Fruit fly (Drosophila melanogaster) whole organism, pupa: Measurements from ENCODE around the gene CG9663.
A peak's percentile ranks its signal among the peaks of the same experiment; 100 is the strongest.

Experiments used
- CG10348 ChIP-seq: fragments of 200-800 bp; sonication (Bioruptor generic); IDR thresholded peaks from 2 replicates; pipeline ENCODE4 v1.3.6; 2022; ENCODE audit warnings: missing biosample characterization, missing genetic modification characterization
- CG12605 ChIP-seq: fragments of 200-800 bp; sonication (Bioruptor generic); IDR thresholded peaks from 2 replicates; pipeline ENCODE4 v1.3.6; 2022; ENCODE audit warnings: missing biosample characterization, missing genetic modification characterization
- CG13204 ChIP-seq: fragments of 200-800 bp; sonication (Bioruptor generic); optimal IDR thresholded peaks from 2 replicates; lab custom pipeline; 2018; ENCODE audit warnings: missing biosample characterization, mild to moderate bottlenecking, missing genetic modification characterization, moderate library complexity
- CG14655 ChIP-seq: fragments of 200-800 bp; sonication (Bioruptor generic); optimal IDR thresholded peaks from 3 replicates; lab custom pipeline; 2017; ENCODE audit warnings: mild to moderate bottlenecking, missing biosample characterization, missing genetic modification reagents, missing genetic modification characterization
- CG15710 ChIP-seq: fragments of 200-800 bp; sonication (Bioruptor generic); optimal IDR thresholded peaks from 2 replicates; lab custom pipeline; 2018; ENCODE audit warnings: missing biosample characterization, mild to moderate bottlenecking, missing genetic modification characterization, moderate library complexity
- CG17806 ChIP-seq: fragments of 200-800 bp; sonication (Bioruptor generic); optimal IDR thresholded peaks from 2 replicates; lab custom pipeline; 2018; ENCODE audit warnings: missing biosample characterization, mild to moderate bottlenecking, missing genetic modification characterization, moderate library complexity
- CG32121 ChIP-seq: fragments of 200-800 bp; sonication (Bioruptor generic); IDR thresholded peaks from 2 replicates; pipeline ENCODE4 v1.3.6; 2022; ENCODE audit warnings: missing biosample characterization, missing genetic modification characterization
- CG34367 ChIP-seq: fragments of 200-800 bp; sonication (Bioruptor generic); optimal IDR thresholded peaks from 2 replicates; lab custom pipeline; 2018; ENCODE audit warnings: missing biosample characterization, mild to moderate bottlenecking, missing genetic modification characterization
- CG4496 ChIP-seq: fragments of 200-800 bp; sonication (Bioruptor generic); IDR thresholded peaks from 3 replicates; pipeline ENCODE4 v1.3.6; 2022; ENCODE audit warnings: missing biosample characterization, missing genetic modification characterization
- CG8159 ChIP-seq: fragments of 200-800 bp; sonication (Bioruptor generic); optimal IDR thresholded peaks from 3 replicates; lab custom pipeline; 2018; ENCODE audit warnings: missing biosample characterization, mild to moderate bottlenecking, missing genetic modification characterization, moderate library complexity
- CG8301 ChIP-seq: fragments of 200-800 bp; sonication (Bioruptor generic); optimal IDR thresholded peaks from 2 replicates; lab custom pipeline; 2018; ENCODE audit warnings: missing biosample characterization, mild to moderate bottlenecking, missing genetic modification characterization
- CG9948 ChIP-seq: fragments of 200-800 bp; sonication (Bioruptor generic); optimal IDR thresholded peaks from 2 replicates; lab custom pipeline; 2018; ENCODE audit warnings: missing biosample characterization, mild to moderate bottlenecking, missing genetic modification characterization, moderate library complexity
- D1 ChIP-seq: fragments of 200-800 bp; sonication (Bioruptor generic); optimal IDR thresholded peaks from 2 replicates; lab custom pipeline; 2018; ENCODE audit warnings: missing biosample characterization, mild to moderate bottlenecking, missing genetic modification characterization, moderate library complexity
- EcR ChIP-seq: fragments of 200-800 bp; sonication (Bioruptor generic); optimal IDR thresholded peaks from 3 replicates; lab custom pipeline; 2019; ENCODE audit warnings: missing biosample characterization, missing genetic modification characterization, mild to moderate bottlenecking, moderate library complexity, missing genetic modification reagents
- Ets98B ChIP-seq: fragments of 200-800 bp; sonication (Bioruptor generic); IDR thresholded peaks from 2 replicates; pipeline ENCODE4 v1.3.6; 2022; ENCODE audit warnings: missing biosample characterization, missing genetic modification characterization
- Pif1A ChIP-seq: fragments of 200-800 bp; sonication (Bioruptor generic); optimal IDR thresholded peaks from 3 replicates; lab custom pipeline; 2016; ENCODE audit warnings: missing biosample characterization, missing genetic modification characterization
- Pif1B ChIP-seq: fragments of 200-800 bp; sonication (Bioruptor generic); optimal IDR thresholded peaks from 3 replicates; lab custom pipeline; 2016; ENCODE audit warnings: missing biosample characterization, missing genetic modification characterization
- Snoo ChIP-seq: fragments of 200-800 bp; sonication (Bioruptor generic); optimal IDR thresholded peaks from 3 replicates; lab custom pipeline; 2017; ENCODE audit warnings: missing biosample characterization, mild to moderate bottlenecking, missing genetic modification characterization, inconsistent platforms
- fd96Ca ChIP-seq: fragments of 200-800 bp; sonication (Bioruptor generic); IDR thresholded peaks from 3 replicates; pipeline ENCODE4 v1.3.6; 2022; ENCODE audit warnings: missing biosample characterization, missing genetic modification characterization
- gl ChIP-seq: fragments of 200-800 bp; sonication (Bioruptor generic); optimal IDR thresholded peaks from 2 replicates; lab custom pipeline; 2018; ENCODE audit warnings: missing biosample characterization, mild to moderate bottlenecking, missing genetic modification characterization
- rn ChIP-seq: fragments of 200-800 bp; sonication (Bioruptor generic); IDR thresholded peaks from 2 replicates; pipeline ENCODE4 v1.3.6; 2022; ENCODE audit warnings: missing biosample characterization, missing genetic modification characterization

The CG9663 gene

dm6 chr2L:3338566-3339215 lies 35.8 kb upstream of the CG9663 start:
- TF ChIP-seq EcR (GFP tag; lab: Kevin White, UChicago) (peak; percentile 89), CG32121 (GFP tag; lab: Robert Waterston, UW) (peak; percentile 88), Pif1A (GFP tag; lab: Kevin White, UChicago) (peak; percentile 87), fd96Ca (GFP tag; lab: Robert Waterston, UW) (peak; percentile 93), Pif1B (peak; percentile 69), CG8301 (tag; lab: Kevin White, UChicago) (peak; percentile 93), CG14655 (GFP tag; lab: Kevin White, UChicago) (peak; percentile 92), Snoo (tag; lab: Kevin White, UChicago) (peak; percentile 73), CG17806 (tag; lab: Kevin White, UChicago) (peak; percentile 78), CG4496 (GFP tag; lab: Robert Waterston, UW) (peak; percentile 93), CG9948 (tag; lab: Kevin White, UChicago) (peak; percentile 78), gl (peak; percentile 73), Ets98B (GFP tag; lab: Robert Waterston, UW) (peak; percentile 93), CG12605 (GFP tag; lab: Robert Waterston, UW) (peak; percentile 83), rn (GFP tag; lab: Robert Waterston, UW) (peak; percentile 79), CG13204 (peak; percentile 4), CG10348 (peak; percentile 67), CG8159 (tag; lab: Kevin White, UChicago) (peak; percentile 79), CG15710 (tag; lab: Kevin White, UChicago) (peak; percentile 77), D1 (no peak), CG34367 (tag; lab: Kevin White, UChicago) (peak; percentile 68)

DNA sequence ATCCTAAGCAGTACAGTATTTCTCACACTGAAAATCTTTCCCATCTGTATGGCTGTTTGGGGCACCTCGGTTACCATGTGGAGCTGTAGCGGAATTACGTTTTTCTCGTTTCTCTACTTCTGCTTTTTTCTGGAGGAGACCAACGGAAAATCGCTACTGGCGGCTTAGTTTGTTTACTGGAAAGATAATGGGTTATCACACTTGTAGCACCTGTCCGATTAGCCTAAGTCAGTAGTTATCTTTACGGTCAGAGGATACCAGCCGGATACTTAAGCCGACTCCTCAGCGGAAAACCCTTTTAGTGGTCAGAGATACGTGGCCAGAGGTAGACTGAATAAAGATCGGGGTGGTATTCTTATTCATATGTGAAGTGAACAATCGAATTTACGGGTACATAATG lies 29.6 kb upstream of the CG9663 start, which contains the start of gene CG15408:
Gene CG15408 (plus strand): TSS at position 301 of the 400 bp plus-strand sequence.
- TF ChIP-seq CG10348 (no peak), Snoo (tag; lab: Kevin White, UChicago) (no peak), CG9948 (tag; lab: Kevin White, UChicago) (no peak), CG34367 (tag; lab: Kevin White, UChicago) (no peak), CG8301 (tag; lab: Kevin White, UChicago) (no peak), CG32121 (GFP tag; lab: Robert Waterston, UW) (no peak), EcR (GFP tag; lab: Kevin White, UChicago) (no peak), CG12605 (GFP tag; lab: Robert Waterston, UW) (no peak), CG13204 (no peak), CG8159 (tag; lab: Kevin White, UChicago) (no peak), CG4496 (GFP tag; lab: Robert Waterston, UW) (no peak), Pif1B (no peak), CG14655 (GFP tag; lab: Kevin White, UChicago) (no peak), CG15710 (tag; lab: Kevin White, UChicago) (no peak), CG17806 (tag; lab: Kevin White, UChicago) (no peak), Ets98B (GFP tag; lab: Robert Waterston, UW) (no peak), fd96Ca (GFP tag; lab: Robert Waterston, UW) (no peak), Pif1A (GFP tag; lab: Kevin White, UChicago) (no peak), gl (no peak), D1 (no peak)

- no peak for TF ChIP-seq fd96Ca (GFP tag; lab: Robert Waterston, UW)
- TF ChIP-seq CG8159 (tag; lab: Kevin White, UChicago), result no peak
- TF ChIP-seq CG4496 (GFP tag; lab: Robert Waterston, UW), result peak; percentile 39; the same call in 1 of the 3 replicates
- no peak for TF ChIP-seq CG15710 (tag; lab: Kevin White, UChicago)
Measured at dm6 chr2L:3330628-3331027, 27.7 kb upstream of the CG9663 start, which contains the start of gene CG3285. TSS of gene CG3285 (plus strand) at chr2L:3330928.

DNA sequence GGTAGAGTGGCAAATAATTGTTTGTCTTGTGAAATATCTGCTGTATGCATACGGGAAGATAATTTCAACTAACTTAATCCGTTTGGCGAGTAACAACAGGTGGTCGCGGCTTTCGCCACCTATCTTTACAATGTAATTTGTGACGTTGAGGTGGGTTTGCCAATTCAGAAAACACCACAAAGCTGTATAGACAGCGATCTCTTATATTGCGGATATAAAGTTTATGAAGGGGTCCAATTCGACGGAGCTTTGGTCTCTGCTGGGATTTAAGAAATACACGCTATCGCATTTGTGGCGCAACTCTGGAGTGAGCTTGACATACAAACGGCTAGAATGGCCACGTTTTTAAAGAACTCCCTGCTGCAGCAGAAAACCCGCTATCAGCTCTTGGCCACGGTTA lies 24.7 kb upstream of the CG9663 start, which contains the start of gene CG33282:
Gene CG33282 (plus strand): TSS at position 301 of the 400 bp plus-strand sequence.
- TF ChIP-seq Snoo (tag; lab: Kevin White, UChicago) (no peak), Ets98B (GFP tag; lab: Robert Waterston, UW) (no peak), CG17806 (tag; lab: Kevin White, UChicago) (no peak), Pif1A (GFP tag; lab: Kevin White, UChicago) (no peak), CG32121 (GFP tag; lab: Robert Waterston, UW) (no peak), EcR (GFP tag; lab: Kevin White, UChicago) (no peak), CG14655 (GFP tag; lab: Kevin White, UChicago) (no peak), gl (no peak), CG4496 (GFP tag; lab: Robert Waterston, UW) (no peak), fd96Ca (GFP tag; lab: Robert Waterston, UW) (no peak), D1 (no peak), CG10348 (no peak), CG12605 (GFP tag; lab: Robert Waterston, UW) (no peak), Pif1B (no peak), rn (GFP tag; lab: Robert Waterston, UW) (no peak), CG8159 (tag; lab: Kevin White, UChicago) (no peak)
